Worm (Caenorhabditis elegans): ENCODE results near the gene try-1.

try-1 gene

ce11 chrII:4955353-4955752, 6.0 kb upstream of the try-1 start, which contains the start of gene pbs-3:
TSS of gene pbs-3 (minus strand) at chrII:4955427.
- peak; percentile 6 for TF ChIP-seq madf-2 (tag; optimal IDR thresholded peaks at IDR 0.05)
- no peak for TF ChIP-seq ceh-48 (tag; optimal IDR thresholded peaks at IDR 0.05)
- no peak for TF ChIP-seq npax-4 (tag; optimal IDR thresholded peaks at IDR 0.05)
- TF ChIP-seq unc-42 (tag; optimal IDR thresholded peaks at IDR 0.05) = peak; percentile 60
- peak; percentile 74 for TF ChIP-seq ceh-14 (tag; optimal IDR thresholded peaks at IDR 0.05)
- TF ChIP-seq unc-3 (GFP tag; conservative IDR thresholded peaks at IDR 0.05) = no peak
- TF ChIP-seq unc-3 (tag; optimal IDR thresholded peaks at IDR 0.05) = no peak
- peak; percentile 13 for TF ChIP-seq unc-86 (tag; optimal IDR thresholded peaks at IDR 0.05)
- peak; percentile 15; the same call in 1 of the 2 replicates for TF ChIP-seq sox-2 (GFP tag; IDR thresholded peaks at IDR 0.05)
- TF ChIP-seq hlh-8 (tag; optimal IDR thresholded peaks at IDR 0.05) = peak; percentile 30
- TF ChIP-seq zip-5 (tag; optimal IDR thresholded peaks at IDR 0.05) = peak; percentile 26
- TF ChIP-seq nfya-1 (tag; optimal IDR thresholded peaks at IDR 0.05) = peak; percentile 60
- no peak for TF ChIP-seq hlh-15 (tag; optimal IDR thresholded peaks at IDR 0.05)
- peak; percentile 83 for TF ChIP-seq elt-2 (tag; optimal IDR thresholded peaks at IDR 0.05)
- peak; percentile 76 for TF ChIP-seq C08G9.2 (tag; optimal IDR thresholded peaks at IDR 0.05)
- peak; percentile 54 for TF ChIP-seq fax-1 (tag; optimal IDR thresholded peaks at IDR 0.05)
- peak; percentile 13 for TF ChIP-seq tbx-7 (tag; optimal IDR thresholded peaks at IDR 0.05)
- peak; percentile 37 for TF ChIP-seq dmd-4 (tag; optimal IDR thresholded peaks at IDR 0.05; ENCODE audit: borderline replicate concordance)
- peak; percentile 46 for TF ChIP-seq ref-2 (tag; optimal IDR thresholded peaks at IDR 0.05)
- no peak for TF ChIP-seq hlh-30 (tag; optimal IDR thresholded peaks at IDR 0.05; ENCODE audit: insufficient read depth)
- no peak for TF ChIP-seq C38D4.7 (GFP tag; optimal IDR thresholded peaks at IDR 0.05)
- TF ChIP-seq lim-6 (tag; optimal IDR thresholded peaks at IDR 0.05) = peak; percentile 78
- TF ChIP-seq ceh-34 (tag; optimal IDR thresholded peaks at IDR 0.05) = peak; percentile 29
- peak; percentile 66 for TF ChIP-seq ceh-2 (tag; optimal IDR thresholded peaks at IDR 0.05)
- peak; percentile 88 for TF ChIP-seq tbx-2 (tag; optimal IDR thresholded peaks at IDR 0.05)
- peak; percentile 44 for TF ChIP-seq ceh-18 (tag; optimal IDR thresholded peaks at IDR 0.05)
- TF ChIP-seq fkh-10 (GFP tag; optimal IDR thresholded peaks at IDR 0.05) = no peak
- peak; percentile 66 for TF ChIP-seq rnt-1 (tag; optimal IDR thresholded peaks at IDR 0.05)
- TF ChIP-seq ceh-31 (tag; optimal IDR thresholded peaks at IDR 0.05) = peak; percentile 97
- peak; percentile 61 for TF ChIP-seq ets-4 (tag; optimal IDR thresholded peaks at IDR 0.05)
- TF ChIP-seq F13H6.1 (tag; optimal IDR thresholded peaks at IDR 0.05) = peak; percentile 68
- TF ChIP-seq ama-1 (optimal IDR thresholded peaks at IDR 0.05) = no peak

ce11 chrII:4954099-4954959, 5.0 kb upstream of the try-1 start:
- TF ChIP-seq syd-9 (tag; optimal IDR thresholded peaks at IDR 0.05) = no peak
- no peak for TF ChIP-seq nhr-11 (tag; optimal IDR thresholded peaks at IDR 0.05)
- no peak for TF ChIP-seq unc-55 (GFP tag; optimal IDR thresholded peaks at IDR 0.05)
- TF ChIP-seq hlh-13 (GFP tag; optimal IDR thresholded peaks at IDR 0.05) = no peak
- no peak for TF ChIP-seq sox-2 (GFP tag; IDR thresholded peaks at IDR 0.05)
- no peak for TF ChIP-seq nfya-1 (tag; optimal IDR thresholded peaks at IDR 0.05)
- TF ChIP-seq ceh-30 (tag; optimal IDR thresholded peaks at IDR 0.05) = no peak
- no peak for TF ChIP-seq ets-4 (tag; optimal IDR thresholded peaks at IDR 0.05)
- no peak for TF ChIP-seq C38D4.7 (GFP tag; optimal IDR thresholded peaks at IDR 0.05)
- TF ChIP-seq che-1 (tag; optimal IDR thresholded peaks at IDR 0.05) = no peak
- no peak for TF ChIP-seq ceh-14 (tag; optimal IDR thresholded peaks at IDR 0.05)
- TF ChIP-seq sox-4 (tag; optimal IDR thresholded peaks at IDR 0.05) = no peak
- TF ChIP-seq nhr-232 (tag; optimal IDR thresholded peaks at IDR 0.05) = no peak
- TF ChIP-seq ref-2 (tag; optimal IDR thresholded peaks at IDR 0.05) = no peak
